Fruit fly (Drosophila melanogaster): ENCODE results near the gene vrs.

The vrs gene

DNA sequence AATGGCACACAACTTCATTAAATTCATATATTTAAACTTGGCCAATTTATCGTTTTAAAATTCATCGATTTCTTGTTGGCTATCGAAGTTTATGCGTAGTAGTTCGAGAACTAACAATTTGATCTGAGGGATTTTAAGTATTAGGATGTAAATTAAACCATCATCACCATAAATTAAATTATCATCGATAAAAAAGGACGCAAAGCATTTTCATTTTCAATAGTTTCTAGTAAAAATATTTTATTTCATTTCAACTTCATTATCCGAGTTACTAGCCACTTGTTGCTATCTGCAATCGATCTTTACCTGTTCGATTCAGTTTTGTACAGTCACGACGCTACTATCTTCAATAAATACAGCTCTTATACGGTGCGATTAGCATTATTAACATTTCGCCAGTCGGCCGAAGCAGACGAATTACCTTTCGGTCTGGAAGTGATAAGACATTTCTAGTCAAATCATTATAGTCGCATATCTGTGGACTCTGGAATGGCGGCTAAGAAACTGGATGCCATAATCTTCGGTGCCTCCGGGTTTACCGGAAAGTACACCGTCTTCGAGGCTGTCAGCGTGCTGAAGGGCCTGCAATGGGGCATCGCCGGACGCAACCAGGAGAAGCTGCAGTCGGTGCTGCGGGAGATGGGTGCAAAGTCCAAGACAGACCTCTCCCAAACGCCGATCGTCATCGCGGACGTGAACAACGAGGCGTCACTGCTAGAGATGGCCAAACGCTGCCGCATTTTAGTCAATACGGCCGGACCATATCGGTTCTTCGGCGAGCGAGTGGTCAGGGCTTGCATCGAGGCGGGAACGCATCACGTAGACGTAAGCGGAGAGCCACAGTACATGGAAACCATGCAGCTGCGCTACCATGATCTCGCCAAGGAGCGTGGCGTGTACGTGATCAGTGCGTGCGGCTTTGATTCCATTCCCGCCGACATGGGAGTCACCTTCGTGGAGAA lies 40.9 kb upstream of the vrs start, which contains the start of gene CG5167 (continued):
- TF ChIP-seq gem (tag; optimal IDR thresholded peaks at IDR 0.05) (peak; percentile 78), Hr3 (GFP tag; optimal IDR thresholded peaks at IDR 0.05) (no peak), CG17612 (GFP tag; IDR thresholded peaks at IDR 0.05) (no peak), p53 (GFP tag; optimal IDR thresholded peaks at IDR 0.05) (no peak), CG32767 (GFP tag; IDR thresholded peaks at IDR 0.05) (no peak), CG5953 (GFP tag; IDR thresholded peaks at IDR 0.05) (no peak), D19A (tag; optimal IDR thresholded peaks at IDR 0.05) (peak; percentile 51), Dbx (GFP tag; IDR thresholded peaks at IDR 0.05) (no peak), CG12219 (GFP tag; optimal IDR thresholded peaks at IDR 0.05) (no peak), CG4424 (GFP tag; optimal IDR thresholded peaks at IDR 0.05) (peak; percentile 11), gcm2 (GFP tag; optimal IDR thresholded peaks at IDR 0.05) (no peak), Rx (GFP tag; IDR thresholded peaks at IDR 0.05) (no peak), Doc2 (GFP tag; IDR thresholded peaks at IDR 0.05) (no peak), vvl (GFP tag; IDR thresholded peaks at IDR 0.05) (peak; percentile 49; the same call in 1 of the 2 replicates), wek (GFP tag; optimal IDR thresholded peaks at IDR 0.05) (no peak), YL-1 (GFP tag; optimal IDR thresholded peaks at IDR 0.05) (no peak), CG13894 (tag; optimal IDR thresholded peaks at IDR 0.05) (peak; percentile 13), ssp (GFP tag; IDR thresholded peaks at IDR 0.05) (no peak), hb (GFP tag; IDR thresholded peaks at IDR 0.05; ENCODE audit: partially characterized antibody) (no peak), Tbp (GFP tag; optimal IDR thresholded peaks at IDR 0.05) (no peak), ftz-f1 (GFP tag; optimal IDR thresholded peaks at IDR 0.05) (no peak), CG4404 (GFP tag; IDR thresholded peaks at IDR 0.05) (no peak), h (optimal IDR thresholded peaks at IDR 0.05) (no peak), CG16813 (GFP tag; IDR thresholded peaks at IDR 0.05; ENCODE audit: partially characterized antibody) (0 out of 3 replicates have a peak, but pooled peaks have one; percentile 8), lov (optimal IDR thresholded peaks at IDR 0.05) (no peak), lov (GFP tag; IDR thresholded peaks at IDR 0.05) (no peak), Nf-YB (GFP tag; optimal IDR thresholded peaks at IDR 0.05) (no peak), Abd-B (GFP tag; optimal IDR thresholded peaks at IDR 0.05) (no peak), maf-S (GFP tag; optimal IDR thresholded peaks at IDR 0.05) (no peak), hkb (optimal IDR thresholded peaks at IDR 0.05) (no peak), hkb (GFP tag; IDR thresholded peaks at IDR 0.05) (peak; percentile 59), ttk (GFP tag; IDR thresholded peaks at IDR 0.05) (no peak), ewg (GFP tag; optimal IDR thresholded peaks at IDR 0.05) (no peak), CG7963 (GFP tag; IDR thresholded peaks at IDR 0.05; ENCODE audit: partially characterized antibody) (no peak), stwl (tag; optimal IDR thresholded peaks at IDR 0.05) (peak; percentile 60), CG6813 (GFP tag; optimal IDR thresholded peaks at IDR 0.05) (no peak), CG12071 (GFP tag; optimal IDR thresholded peaks at IDR 0.05) (no peak), row (GFP tag; IDR thresholded peaks at IDR 0.05) (peak; percentile 70), Side (GFP tag; optimal IDR thresholded peaks at IDR 0.05) (no peak), Jarid2 (GFP tag; optimal IDR thresholded peaks at IDR 0.05) (no peak), cad (GFP tag; optimal IDR thresholded peaks at IDR 0.05) (no peak), pzg (GFP tag; optimal IDR thresholded peaks at IDR 0.05) (peak; percentile 5), CG3847 (GFP tag; IDR thresholded peaks at IDR 0.05) (no peak), CG6791 (GFP tag; IDR thresholded peaks at IDR 0.05; ENCODE audit: partially characterized antibody) (no peak), CG18476 (GFP tag; optimal IDR thresholded peaks at IDR 0.05) (no peak), nmo (GFP tag; optimal IDR thresholded peaks at IDR 0.05) (peak; percentile 22), tio (GFP tag; optimal IDR thresholded peaks at IDR 0.05) (no peak), CG18764 (GFP tag; optimal IDR thresholded peaks at IDR 0.05) (no peak), stc (GFP tag; IDR thresholded peaks at IDR 0.05) (no peak), Spps (tag; optimal IDR thresholded peaks at IDR 0.05) (no peak)
